Worm (Caenorhabditis elegans): ENCODE measurements around the gene C15F1.8.

DNA sequence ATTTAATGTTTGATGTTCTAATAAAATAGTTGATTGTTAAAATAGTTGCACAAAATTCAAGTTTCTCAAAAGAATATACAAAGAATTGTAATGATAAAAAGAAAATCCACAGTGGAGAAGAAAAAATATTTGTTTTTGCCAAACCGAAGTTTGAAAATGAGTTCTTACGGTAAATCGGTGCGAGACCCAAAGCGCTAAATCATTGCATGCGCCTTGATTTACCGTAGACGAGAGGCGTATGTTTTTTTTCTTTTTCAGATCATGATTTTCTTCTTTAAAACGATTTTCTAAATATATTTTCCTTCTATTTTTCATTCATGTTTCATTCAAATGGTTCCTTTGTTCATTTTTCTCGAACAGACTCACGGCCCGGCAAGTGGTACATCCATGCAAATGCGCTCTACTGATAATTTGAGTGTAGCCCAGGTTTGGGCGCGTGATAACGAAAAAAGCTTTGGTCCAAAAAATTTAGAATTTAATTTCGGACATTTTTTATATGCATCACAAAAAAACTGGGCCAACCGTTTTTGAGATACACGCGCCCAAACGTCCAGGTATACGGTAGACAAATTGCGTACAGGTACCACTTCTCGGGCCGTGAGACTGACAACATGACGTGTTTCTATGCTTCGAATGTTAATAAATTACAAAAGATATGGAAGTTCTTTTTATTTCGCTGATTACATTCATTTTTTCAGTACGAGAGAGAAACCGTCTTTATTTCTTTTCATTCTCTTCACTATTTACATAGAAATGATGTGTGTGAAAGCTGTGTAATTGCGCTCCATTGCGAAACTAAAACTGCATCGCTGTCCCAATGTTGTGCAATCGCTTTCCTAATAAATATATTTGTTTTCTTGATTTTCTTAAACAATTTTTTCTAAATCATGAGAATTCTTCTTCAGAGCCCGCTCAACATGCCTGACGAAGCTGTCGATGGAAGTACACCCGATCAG lies 47.5 kb upstream of the C15F1.8 start, which contains the start of gene znf-598:
- TF ChIP-seq hmg-4 (GFP tag; optimal IDR thresholded peaks at IDR 0.05) (no peak), ceh-36 (tag; optimal IDR thresholded peaks at IDR 0.05) (no peak), tbx-11 (GFP tag; IDR thresholded peaks at IDR 0.05) (no peak), hmbx-1 (tag; optimal IDR thresholded peaks at IDR 0.05) (no peak), ama-1 (optimal IDR thresholded peaks at IDR 0.05) (no peak), ets-7 (tag; optimal IDR thresholded peaks at IDR 0.05) (no peak), tra-4 (tag; optimal IDR thresholded peaks at IDR 0.05) (no peak), B0310.2 (tag; optimal IDR thresholded peaks at IDR 0.05) (no peak), flt-1 (GFP tag; IDR thresholded peaks at IDR 0.05) (no peak), ceh-13 (GFP tag; optimal IDR thresholded peaks at IDR 0.05) (no peak), hnd-1 (tag; optimal IDR thresholded peaks at IDR 0.05) (no peak), aly-1 (tag; optimal IDR thresholded peaks at IDR 0.05) (no peak)
